Fruit fly (Drosophila melanogaster) whole organism, embryonic: ENCODE data around the gene Twdlalpha.

Source experiments
- Atf-2 ChIP-seq: fragments of 200-800 bp; sonication (Bioruptor generic); optimal IDR thresholded peaks from 2 replicates; lab custom pipeline; 2016; ENCODE audit warnings: missing biosample characterization, missing genetic modification characterization
- Atf3 ChIP-seq: fragments of 200-800 bp; sonication (Bioruptor generic); optimal IDR thresholded peaks from 3 replicates; lab custom pipeline; 2016; ENCODE audit warnings: missing biosample characterization, missing genetic modification characterization
- BEAF-32 ChIP-seq: fragments of 200-800 bp; sonication (Bioruptor generic); optimal IDR thresholded peaks from 3 replicates; lab custom pipeline; 2017; ENCODE audit warnings: missing biosample characterization, missing genetic modification characterization, mild to moderate bottlenecking, moderate library complexity, missing genetic modification reagents
- CG1024 ChIP-seq: fragments of 200-800 bp; sonication (Bioruptor generic); IDR thresholded peaks from 2 replicates; pipeline ENCODE4 v1.3.6; 2022; ENCODE audit warnings: missing biosample characterization, missing genetic modification characterization
- CG10431 ChIP-seq: fragments of 200-800 bp; sonication (Bioruptor generic); optimal IDR thresholded peaks from 3 replicates; lab custom pipeline; 2018; ENCODE audit warnings: missing biosample characterization, mild to moderate bottlenecking, missing genetic modification characterization
- CG12155 ChIP-seq: fragments of 200-800 bp; sonication (Bioruptor generic); optimal IDR thresholded peaks from 3 replicates; lab custom pipeline; 2016; ENCODE audit warnings: missing biosample characterization, missing genetic modification characterization
- CG12769 ChIP-seq: fragments of 200-800 bp; sonication (Bioruptor generic); optimal IDR thresholded peaks from 2 replicates; lab custom pipeline; 2019; ENCODE audit warnings: missing biosample characterization, mild to moderate bottlenecking, missing genetic modification characterization, moderate library complexity
- CG12942 ChIP-seq: fragments of 200-800 bp; sonication (Bioruptor generic); optimal IDR thresholded peaks from 3 replicates; lab custom pipeline; 2016; ENCODE audit warnings: missing biosample characterization, missing genetic modification characterization
- CG15073 ChIP-seq: fragments of 200-800 bp; sonication (Bioruptor generic); optimal IDR thresholded peaks from 2 replicates; lab custom pipeline; 2016; ENCODE audit warnings: missing biosample characterization, missing genetic modification characterization
- CG15479 ChIP-seq: fragments of 200-800 bp; sonication (Bioruptor generic); optimal IDR thresholded peaks from 3 replicates; lab custom pipeline; 2019; ENCODE audit warnings: missing biosample characterization, mild to moderate bottlenecking, missing genetic modification characterization, moderate library complexity
- CG17568 ChIP-seq: fragments of 200-800 bp; sonication (Bioruptor generic); optimal IDR thresholded peaks from 2 replicates; lab custom pipeline; 2018; ENCODE audit warnings: missing biosample characterization, mild to moderate bottlenecking, missing genetic modification characterization, moderate library complexity
- CG17829 ChIP-seq: fragments of 200-800 bp; optimal IDR thresholded peaks from 2 replicates; lab custom pipeline; 2019; ENCODE audit warnings: missing biosample characterization, mild to moderate bottlenecking, missing genetic modification characterization, moderate library complexity
- CG2889 ChIP-seq: fragments of 200-800 bp; sonication (Bioruptor generic); IDR thresholded peaks from 3 replicates; pipeline ENCODE4 v1.3.6; 2022; ENCODE audit warnings: missing biosample characterization, missing genetic modification characterization
- CG3163 ChIP-seq: fragments of 200-800 bp; sonication (Bioruptor generic); optimal IDR thresholded peaks from 3 replicates; lab custom pipeline; 2016; ENCODE audit warnings: missing biosample characterization, missing genetic modification characterization
- CG3407 ChIP-seq: fragments of 200-800 bp; sonication (Bioruptor generic); optimal IDR thresholded peaks from 2 replicates; lab custom pipeline; 2018; ENCODE audit warnings: missing biosample characterization, mild to moderate bottlenecking, missing genetic modification characterization
- CG34422 ChIP-seq: fragments of 200-800 bp; sonication (Bioruptor generic); IDR thresholded peaks from 3 replicates; pipeline ENCODE4 v1.3.6; 2022; ENCODE audit warnings: missing biosample characterization, missing genetic modification characterization
- CG4854 ChIP-seq: fragments of 200-800 bp; sonication (Bioruptor generic); optimal IDR thresholded peaks from 2 replicates; lab custom pipeline; 2016; ENCODE audit warnings: missing biosample characterization, missing genetic modification characterization, inconsistent platforms
- CG6689 ChIP-seq: fragments of 200-800 bp; sonication (Bioruptor generic); IDR thresholded peaks from 2 replicates; pipeline ENCODE4 v1.3.6; 2022; ENCODE audit warnings: missing biosample characterization, missing genetic modification characterization
- CG7745 ChIP-seq: fragments of 200-800 bp; sonication (Bioruptor generic); optimal IDR thresholded peaks from 2 replicates; lab custom pipeline; 2018; ENCODE audit warnings: missing biosample characterization, mild to moderate bottlenecking, missing genetic modification characterization, moderate library complexity
- CG8388 ChIP-seq: fragments of 200-800 bp; sonication (Bioruptor generic); optimal IDR thresholded peaks from 2 replicates; lab custom pipeline; 2019; ENCODE audit warnings: missing biosample characterization, mild to moderate bottlenecking, missing genetic modification characterization, moderate library complexity
- CG9437 ChIP-seq: fragments of 200-800 bp; sonication (Bioruptor generic); optimal IDR thresholded peaks from 2 replicates; lab custom pipeline; 2018; ENCODE audit warnings: missing biosample characterization, mild to moderate bottlenecking, missing genetic modification characterization
- Deaf1 ChIP-seq: fragments of 200-800 bp; optimal IDR thresholded peaks from 3 replicates; lab custom pipeline; 2019; ENCODE audit warnings: missing biosample characterization, mild to moderate bottlenecking, missing genetic modification characterization, moderate library complexity
- GATAe ChIP-seq: fragments of 200-800 bp; sonication (Bioruptor generic); conservative IDR thresholded peaks from 2 replicates; pipeline ENCODE4 v1.3.6; 2022; ENCODE audit warnings: missing biosample characterization, missing genetic modification characterization
- HHEX ChIP-seq: fragments of 200-800 bp; sonication (Bioruptor generic); optimal IDR thresholded peaks from 3 replicates; lab custom pipeline; 2017; ENCODE audit warnings: missing biosample characterization, mild to moderate bottlenecking, missing genetic modification characterization, missing genetic modification reagents
- MTF-1 ChIP-seq: fragments of 200-800 bp; sonication (Bioruptor generic); optimal IDR thresholded peaks from 2 replicates; lab custom pipeline; 2018; ENCODE audit warnings: missing biosample characterization, mild to moderate bottlenecking, missing genetic modification characterization, borderline replicate concordance
- Nf-YB ChIP-seq: fragments of 200-800 bp; sonication (Bioruptor generic); optimal IDR thresholded peaks from 3 replicates; lab custom pipeline; 2019; ENCODE audit warnings: missing biosample characterization, mild to moderate bottlenecking, missing genetic modification characterization, moderate library complexity
- Optix ChIP-seq: fragments of 200-800 bp; sonication (Bioruptor generic); IDR thresholded peaks from 3 replicates; pipeline ENCODE4 v1.3.6; 2022; ENCODE audit warnings: missing biosample characterization, missing genetic modification characterization
- Poxn ChIP-seq: fragments of 200-800 bp; sonication (Bioruptor generic); IDR thresholded peaks from 2 replicates; pipeline ENCODE4 v1.3.6; 2022; ENCODE audit warnings: missing biosample characterization, missing genetic modification characterization
- Rx ChIP-seq: fragments of 200-800 bp; sonication (Bioruptor generic); IDR thresholded peaks from 2 replicates; pipeline ENCODE4 v1.3.6; 2022; ENCODE audit warnings: missing biosample characterization, missing genetic modification characterization
- Tbp ChIP-seq: fragments of >200 bp; optimal IDR thresholded peaks from 2 replicates; lab custom pipeline; 2018; ENCODE audit warnings: missing biosample characterization, missing genetic modification characterization
- Trl ChIP-seq, 3 experiments: fragments of >200 bp in 2 of 3; fragments of 200-800 bp in 1 of 3; sonication (Bioruptor generic) in 1 of 3; optimal IDR thresholded peaks; 2 replicates in 1 of 3; 3 replicates in 2 of 3; lab custom pipeline; 2016 to 2017; ENCODE audit warnings: missing biosample characterization in 1 of 3, missing genetic modification characterization in 1 of 3
- YL-1 ChIP-seq: fragments of 200-800 bp; sonication (Bioruptor generic); optimal IDR thresholded peaks from 3 replicates; lab custom pipeline; 2017; ENCODE audit warnings: missing biosample characterization, mild to moderate bottlenecking, missing genetic modification characterization
- abd-A ChIP-seq: fragments of 200-800 bp; sonication (Bioruptor generic); optimal IDR thresholded peaks from 3 replicates; lab custom pipeline; 2019; ENCODE audit warnings: missing biosample characterization, mild to moderate bottlenecking, missing genetic modification characterization, moderate library complexity
- ap ChIP-seq: fragments of 200-800 bp; sonication (Bioruptor generic); IDR thresholded peaks from 2 replicates; pipeline ENCODE4 v1.3.6; 2022; ENCODE audit warnings: missing biosample characterization, missing genetic modification characterization
- bowl ChIP-seq: fragments of 200-800 bp; sonication (Bioruptor generic); IDR thresholded peaks from 2 replicates; pipeline ENCODE4 v1.3.6; 2022; ENCODE audit warnings: missing biosample characterization, missing genetic modification characterization
- fd3F ChIP-seq: fragments of 200-800 bp; sonication (Bioruptor generic); optimal IDR thresholded peaks from 2 replicates; lab custom pipeline; 2018; ENCODE audit warnings: missing biosample characterization, mild to moderate bottlenecking, missing genetic modification characterization, moderate library complexity
- grau ChIP-seq: fragments of 200-800 bp; optimal IDR thresholded peaks from 3 replicates; lab custom pipeline; 2019; ENCODE audit warnings: missing biosample characterization, mild to moderate bottlenecking, missing genetic modification characterization, moderate library complexity
- grn ChIP-seq: fragments of 200-800 bp; sonication (Bioruptor generic); optimal IDR thresholded peaks from 3 replicates; lab custom pipeline; 2017; ENCODE audit warnings: missing biosample characterization, missing genetic modification characterization
- hbn ChIP-seq: fragments of 200-800 bp; sonication (Bioruptor generic); IDR thresholded peaks from 2 replicates; pipeline ENCODE4 v1.3.6; 2022; ENCODE audit warnings: missing biosample characterization, missing genetic modification characterization; ENCODE audit not compliant: partially characterized antibody
- ken ChIP-seq: fragments of 200-800 bp; sonication (Bioruptor generic); IDR thresholded peaks from 3 replicates; pipeline ENCODE4 v1.3.6; 2022; ENCODE audit warnings: missing biosample characterization, missing genetic modification characterization
- lilli ChIP-seq: fragments of 200-800 bp; sonication (Bioruptor generic); optimal IDR thresholded peaks from 3 replicates; lab custom pipeline; 2016; ENCODE audit warnings: missing biosample characterization, missing genetic modification characterization
- onecut ChIP-seq: fragments of 200-800 bp; sonication (Bioruptor generic); IDR thresholded peaks from 2 replicates; pipeline ENCODE4 v1.3.6; 2022; ENCODE audit warnings: missing biosample characterization, missing genetic modification characterization
- pita ChIP-seq: fragments of 200-800 bp; sonication (Bioruptor generic); optimal IDR thresholded peaks from 2 replicates; lab custom pipeline; 2017; ENCODE audit warnings: missing biosample characterization, mild to moderate bottlenecking, missing genetic modification characterization
- prd ChIP-seq, 3 experiments: fragments of >200 bp in 2 of 3; fragments of 200-800 bp in 1 of 3; sonication (Bioruptor generic) in 1 of 3; optimal IDR thresholded peaks in 2 of 3; IDR thresholded peaks in 1 of 3; 2 replicates in 2 of 3; 3 replicates in 1 of 3; pipeline versions ENCODE4 v1.3.6 to Lab custom; 2017 to 2022; ENCODE audit warnings: missing biosample characterization in 1 of 3, missing genetic modification characterization in 1 of 3
- tll ChIP-seq, 2 experiments: fragments of 200-800 bp in 1 of 2; fragments of >200 bp in 1 of 2; sonication (Bioruptor generic) in 1 of 2; optimal IDR thresholded peaks; 2 replicates each; lab custom pipeline; 2017 to 2019; ENCODE audit warnings: missing biosample characterization in 2 of 2, missing genetic modification characterization in 2 of 2, mild to moderate bottlenecking in 1 of 2, moderate library complexity in 1 of 2
- tna ChIP-seq: fragments of 200-800 bp; sonication (Bioruptor generic); IDR thresholded peaks from 2 replicates; pipeline ENCODE4 v1.3.6; 2022; ENCODE audit warnings: missing biosample characterization, missing genetic modification characterization; ENCODE audit not compliant: partially characterized antibody
- trem ChIP-seq: fragments of 200-800 bp; optimal IDR thresholded peaks from 3 replicates; lab custom pipeline; 2019; ENCODE audit warnings: missing biosample characterization, mild to moderate bottlenecking, missing genetic modification characterization, moderate library complexity
- z ChIP-seq: fragments of 200-800 bp; sonication (Bioruptor generic); IDR thresholded peaks from 3 replicates; pipeline ENCODE4 v1.3.6; 2022; ENCODE audit warnings: missing biosample characterization, missing genetic modification characterization

Gene Twdlalpha

DNA sequence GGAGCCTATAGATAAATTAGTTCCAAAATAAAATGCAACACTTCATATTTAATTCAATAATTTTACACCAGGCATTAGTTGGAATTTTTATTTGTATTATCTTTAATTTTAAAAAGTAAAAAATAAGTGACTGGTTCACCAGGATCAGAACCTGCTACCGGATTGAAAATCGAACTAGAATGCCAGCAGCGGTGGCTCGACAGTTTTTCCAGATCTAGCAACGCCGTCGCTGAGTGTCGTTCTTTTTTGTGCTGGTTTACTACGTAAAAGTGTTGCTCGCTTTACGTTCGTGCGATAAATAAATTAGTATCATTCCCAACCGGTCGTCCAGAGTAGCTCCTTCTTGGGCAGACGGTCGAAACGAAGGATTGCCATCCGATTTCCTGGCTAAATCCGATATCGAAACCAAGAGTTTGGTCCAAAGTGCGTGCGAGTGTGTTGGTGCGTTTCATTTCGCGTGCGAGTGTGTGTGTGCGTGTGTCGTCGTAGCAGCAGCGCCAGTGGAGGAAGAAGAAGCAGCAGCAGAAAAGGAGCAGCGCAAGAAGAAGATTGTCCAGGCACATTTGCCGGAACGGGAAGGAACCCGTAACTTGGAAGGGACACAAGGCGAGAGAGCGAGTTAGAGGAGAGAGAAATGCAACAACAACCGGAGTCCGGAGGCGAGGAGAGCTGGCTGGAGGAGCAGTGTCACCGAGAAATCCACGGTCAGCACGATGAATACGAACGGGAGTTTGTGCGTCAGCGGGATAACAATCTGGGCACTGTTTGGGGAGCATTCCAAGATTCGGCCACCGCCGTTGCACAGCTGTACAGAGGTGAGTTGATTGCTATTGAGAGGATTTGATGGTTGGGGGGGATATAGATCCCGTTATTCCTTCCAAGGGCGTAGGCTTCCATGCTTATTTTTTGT is 49.5 kb downstream of the Twdlalpha start, which contains the start of gene CG4768 (continued):
- TF ChIP-seq fd3F (GFP tag; lab: Kevin White, UChicago) (no peak), tll (GFP tag; optimal IDR thresholded peaks at IDR 0.05; lab: Kevin White, UChicago) (no peak), CG34422 (no peak), prd (optimal IDR thresholded peaks at IDR 0.05; lab: Kevin White, UChicago) (no peak), prd (GFP tag; IDR thresholded peaks at IDR 0.05; lab: Robert Waterston, UW) (0 out of 3 replicates have a peak, but pooled peaks have one; percentile 7), CG12155 (no peak), trem (no peak), Poxn (GFP tag; lab: Robert Waterston, UW) (no peak), hbn (GFP tag; lab: Robert Waterston, UW) (no peak), CG2889 (no peak), CG1024 (GFP tag; lab: Robert Waterston, UW) (no peak), tna (GFP tag; lab: Robert Waterston, UW) (no peak), z (no peak), CG10431 (GFP tag; lab: Kevin White, UChicago) (peak; percentile 13), YL-1 (GFP tag; lab: Kevin White, UChicago) (peak; percentile 10), CG12769 (tag; lab: Kevin White, UChicago) (no peak), CG9437 (peak; percentile 24), MTF-1 (GFP tag; lab: Kevin White, UChicago) (no peak), CG3163 (GFP tag; lab: Kevin White, UChicago) (peak; percentile 6), CG4854 (GFP tag; lab: Kevin White, UChicago) (no peak), Rx (GFP tag; lab: Robert Waterston, UW) (no peak), HHEX (GFP tag; lab: Kevin White, UChicago) (no peak), ken (GFP tag; lab: Robert Waterston, UW) (no peak), CG17829 (no peak), Optix (GFP tag; lab: Robert Waterston, UW) (no peak), CG15479 (GFP tag; lab: Kevin White, UChicago) (no peak), CG6689 (GFP tag; lab: Robert Waterston, UW) (no peak), GATAe (no peak), bowl (GFP tag; lab: Robert Waterston, UW) (no peak), abd-A (tag; lab: Kevin White, UChicago) (no peak), grn (GFP tag; lab: Kevin White, UChicago) (no peak), Tbp (GFP tag; lab: Kevin White, UChicago) (no peak), CG3407 (GFP tag; lab: Kevin White, UChicago) (no peak), Nf-YB (GFP tag; lab: Kevin White, UChicago) (no peak), lilli (GFP tag; lab: Kevin White, UChicago) (no peak), BEAF-32 (GFP tag; lab: Kevin White, UChicago) (peak; percentile 24), Atf-2 (GFP tag; lab: Kevin White, UChicago) (no peak), CG8388 (no peak), Trl (optimal IDR thresholded peaks at IDR 0.05; lab: Kevin White, UChicago) (no peak), Trl (GFP tag; optimal IDR thresholded peaks at IDR 0.05; lab: Kevin White, UChicago) (no peak), Atf3 (no peak), Deaf1 (tag; lab: Kevin White, UChicago) (no peak), CG17568 (GFP tag; lab: Kevin White, UChicago) (no peak), ap (no peak), pita (GFP tag; lab: Kevin White, UChicago) (no peak), CG12942 (no peak), onecut (GFP tag; lab: Robert Waterston, UW) (no peak), grau (tag; lab: Kevin White, UChicago) (no peak), CG7745 (tag; lab: Kevin White, UChicago) (no peak), CG15073 (no peak)
